Fruit fly (Drosophila melanogaster): ENCODE results near the gene Trf2.

Gene Trf2

dm6 chrX:8411532-8411960 is 2.5 kb downstream of the Trf2 start, which contains the start of gene lawc (continued):
- TF ChIP-seq CG12299 (tag; optimal IDR thresholded peaks at IDR 0.05) (peak; percentile 44), chm (GFP tag; IDR thresholded peaks at IDR 0.05) (peak; percentile 94), CG13287 (GFP tag; IDR thresholded peaks at IDR 0.05; ENCODE audit: partially characterized antibody) (peak; percentile 24; the same call in 1 of the 2 replicates), gsb (GFP tag; IDR thresholded peaks at IDR 0.05) (peak; percentile 53), grn (GFP tag; optimal IDR thresholded peaks at IDR 0.05) (peak; percentile 26), CG6683 (GFP tag; optimal IDR thresholded peaks at IDR 0.05) (peak; percentile 41), CG2712 (tag; optimal IDR thresholded peaks at IDR 0.05) (peak; percentile 16), wek (GFP tag; optimal IDR thresholded peaks at IDR 0.05) (peak; percentile 52), CG2199 (GFP tag; IDR thresholded peaks at IDR 0.05) (no peak), CG31224 (GFP tag; IDR thresholded peaks at IDR 0.05) (0 out of 2 replicates have a peak, but pooled peaks have one; percentile 12), pho (GFP tag; optimal IDR thresholded peaks at IDR 0.05) (peak; percentile 34), ara (GFP tag; IDR thresholded peaks at IDR 0.05) (no peak), CHES-1-like (GFP tag; optimal IDR thresholded peaks at IDR 0.05) (peak; percentile 20), NC2β (GFP tag; optimal IDR thresholded peaks at IDR 0.05) (peak; percentile 12), nom (GFP tag; optimal IDR thresholded peaks at IDR 0.05) (peak; percentile 82), CG1603 (tag; optimal IDR thresholded peaks at IDR 0.05) (peak; percentile 30), CG1602 (GFP tag; optimal IDR thresholded peaks at IDR 0.05) (no peak), Hmr (GFP tag; optimal IDR thresholded peaks at IDR 0.05) (peak; percentile 72), Meics (GFP tag; optimal IDR thresholded peaks at IDR 0.05) (peak; percentile 60), CG11696 (GFP tag; IDR thresholded peaks at IDR 0.05) (0 out of 2 replicates have a peak, but pooled peaks have one; percentile 18), MESR4 (GFP tag; optimal IDR thresholded peaks at IDR 0.05) (peak; percentile 46), Optix (GFP tag; IDR thresholded peaks at IDR 0.05) (peak; percentile 44; the same call in 1 of the 3 replicates), oc (tag; optimal IDR thresholded peaks at IDR 0.05) (peak; percentile 23), cg (GFP tag; optimal IDR thresholded peaks at IDR 0.05) (peak; percentile 52), ase (GFP tag; IDR thresholded peaks at IDR 0.05) (0 out of 3 replicates have a peak, but pooled peaks have one; percentile 37), CG10147 (GFP tag; optimal IDR thresholded peaks at IDR 0.05) (peak; percentile 72), Rfx (GFP tag; IDR thresholded peaks at IDR 0.05) (peak; percentile 70), Jarid2 (GFP tag; optimal IDR thresholded peaks at IDR 0.05) (peak; percentile 82), kah (GFP tag; optimal IDR thresholded peaks at IDR 0.05) (peak; percentile 45), Nf-YB (GFP tag; optimal IDR thresholded peaks at IDR 0.05) (peak; percentile 32), Neu2 (GFP tag; optimal IDR thresholded peaks at IDR 0.05; ENCODE audit: borderline replicate concordance) (no peak), bbx (GFP tag; IDR thresholded peaks at IDR 0.05; ENCODE audit: partially characterized antibody) (peak; percentile 40; the same call in 1 of the 2 replicates), insv (GFP tag; optimal IDR thresholded peaks at IDR 0.05) (peak in 1 of 2 experiments; percentile 9), TFAM (GFP tag; optimal IDR thresholded peaks at IDR 0.05) (no peak), amos (GFP tag; IDR thresholded peaks at IDR 0.05; ENCODE audit: partially characterized antibody) (no peak; the same call in 1 of the 2 replicates), zfh1 (GFP tag; IDR thresholded peaks at IDR 0.05) (0 out of 3 replicates have a peak, but pooled peaks have one; percentile 43), ato (GFP tag; IDR thresholded peaks at IDR 0.05; ENCODE audit: partially characterized antibody) (peak; percentile 49; the same call in 1 of the 2 replicates), CG12219 (GFP tag; optimal IDR thresholded peaks at IDR 0.05) (peak; percentile 54), D (optimal IDR thresholded peaks at IDR 0.05) (peak; percentile 76), D (GFP tag; optimal IDR thresholded peaks at IDR 0.05) (no peak), CG8089 (GFP tag; optimal IDR thresholded peaks at IDR 0.05) (no peak), luna (GFP tag; optimal IDR thresholded peaks at IDR 0.05) (no peak), corto (GFP tag; optimal IDR thresholded peaks at IDR 0.05) (peak; percentile 63), Xbp1 (GFP tag; optimal IDR thresholded peaks at IDR 0.05) (no peak), Fer1 (GFP tag; optimal IDR thresholded peaks at IDR 0.05) (peak; percentile 80), gfzf (GFP tag; optimal IDR thresholded peaks at IDR 0.05) (no peak), CG17385 (GFP tag; optimal IDR thresholded peaks at IDR 0.05) (peak; percentile 74), CrebB (tag; optimal IDR thresholded peaks at IDR 0.05) (peak; percentile 81), abd-A (tag; optimal IDR thresholded peaks at IDR 0.05) (peak; percentile 77)

All from whole organism, embryonic.